Fruit fly (Drosophila melanogaster): ENCODE measurements around the gene CG32137.

The CG32137 gene

DNA sequence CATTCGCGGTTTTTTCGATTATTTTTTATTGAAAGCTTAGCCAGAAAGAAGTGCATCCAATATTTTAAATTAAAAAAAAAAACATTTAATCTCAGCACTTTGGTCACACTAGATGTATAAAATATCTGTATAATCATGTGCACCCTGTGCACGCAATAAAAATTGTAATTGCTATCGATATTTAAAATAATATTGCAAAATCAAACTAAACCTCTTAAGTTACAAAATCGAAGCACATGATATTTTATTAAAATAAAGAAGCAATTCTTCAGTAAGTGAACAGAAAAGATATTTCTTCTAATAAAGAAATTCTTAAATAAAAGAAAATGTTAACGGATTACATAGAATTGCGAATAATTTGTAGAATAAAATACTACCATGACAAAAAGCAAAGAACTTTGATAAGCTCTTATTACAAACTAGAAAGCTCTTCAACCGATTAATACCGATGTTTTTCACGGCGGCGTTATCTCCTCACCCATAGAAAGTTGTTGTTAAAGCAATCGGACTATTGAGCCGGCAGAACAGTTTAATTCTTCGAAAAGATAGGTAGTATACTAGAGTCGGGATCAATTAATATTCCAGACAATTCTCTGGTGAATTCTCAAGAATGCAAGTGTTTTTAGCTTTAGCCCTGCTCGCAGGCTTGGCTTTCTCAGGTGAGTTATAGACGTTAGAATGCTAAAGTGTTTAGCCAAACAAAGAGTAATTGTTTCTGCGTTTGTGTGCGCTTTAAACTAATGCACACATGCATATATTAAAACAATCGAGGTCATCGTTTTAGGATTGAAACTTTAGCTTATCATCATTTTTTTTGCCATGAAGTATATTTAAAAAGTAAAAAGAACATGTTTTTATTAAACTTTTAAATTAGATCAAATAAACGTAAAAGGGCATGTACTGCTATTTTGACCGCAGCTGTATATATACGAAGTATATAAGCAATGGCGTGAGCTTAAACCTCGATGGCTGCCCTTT, 55.0 kb downstream of the CG32137 start, which contains the start of gene CtsK1:
Gene CtsK1, plus strand, starts transcription at position 490 of the 978 bp plus-strand sequence.
- TF ChIP-seq Mnt (GFP tag; optimal IDR thresholded peaks at IDR 0.05) (no peak), CG12768 (GFP tag; optimal IDR thresholded peaks at IDR 0.05) (peak; percentile 63), cic (GFP tag; optimal IDR thresholded peaks at IDR 0.05) (no peak), bab1 (GFP tag; optimal IDR thresholded peaks at IDR 0.05) (peak; percentile 88), CG5204 (GFP tag; optimal IDR thresholded peaks at IDR 0.05) (no peak), CG11617 (GFP tag; optimal IDR thresholded peaks at IDR 0.05) (peak; percentile 30), kay (GFP tag; ENCODE audit: borderline replicate concordance) (no peak), Clk (GFP tag; optimal IDR thresholded peaks at IDR 0.05) (no peak), CG14711 (tag; optimal IDR thresholded peaks at IDR 0.05) (peak; percentile 63), CG7101 (tag; optimal IDR thresholded peaks at IDR 0.05) (peak; percentile 83), CG33017 (tag; optimal IDR thresholded peaks at IDR 0.05) (peak; percentile 86), CG7045 (GFP tag; optimal IDR thresholded peaks at IDR 0.05) (peak; percentile 25), tj (GFP tag; optimal IDR thresholded peaks at IDR 0.05) (peak; percentile 3), ovo (GFP tag; optimal IDR thresholded peaks at IDR 0.05) (peak; percentile 63), cnc (optimal IDR thresholded peaks at IDR 0.05) (no peak), pad (GFP tag; optimal IDR thresholded peaks at IDR 0.05) (peak; percentile 22), Hr96 (GFP tag; optimal IDR thresholded peaks at IDR 0.05) (no peak), Crg-1 (GFP tag; optimal IDR thresholded peaks at IDR 0.05) (no peak)

DNA sequence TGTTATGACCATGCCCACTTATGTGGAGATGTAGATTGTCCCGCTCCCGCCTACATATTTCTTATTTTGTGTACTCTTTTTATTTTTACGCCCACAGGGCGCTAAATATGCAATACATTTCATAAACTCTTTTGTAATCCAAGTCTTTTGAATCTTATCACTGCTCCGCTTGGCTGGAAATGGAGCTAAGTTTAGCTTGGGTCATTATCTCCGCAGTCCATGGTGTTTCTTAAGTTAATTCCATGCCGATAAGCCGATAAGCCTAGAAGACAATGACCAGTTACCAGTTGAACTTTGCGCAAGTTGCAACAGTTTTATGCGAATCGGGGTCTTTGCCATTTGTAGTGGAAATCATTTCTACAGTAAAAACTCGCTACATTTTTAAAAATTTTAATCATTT, 57.4 kb downstream of the CG32137 start:
- TF ChIP-seq CG12768 (GFP tag; optimal IDR thresholded peaks at IDR 0.05) (no peak), CG33017 (tag; optimal IDR thresholded peaks at IDR 0.05) (no peak)

DNA sequence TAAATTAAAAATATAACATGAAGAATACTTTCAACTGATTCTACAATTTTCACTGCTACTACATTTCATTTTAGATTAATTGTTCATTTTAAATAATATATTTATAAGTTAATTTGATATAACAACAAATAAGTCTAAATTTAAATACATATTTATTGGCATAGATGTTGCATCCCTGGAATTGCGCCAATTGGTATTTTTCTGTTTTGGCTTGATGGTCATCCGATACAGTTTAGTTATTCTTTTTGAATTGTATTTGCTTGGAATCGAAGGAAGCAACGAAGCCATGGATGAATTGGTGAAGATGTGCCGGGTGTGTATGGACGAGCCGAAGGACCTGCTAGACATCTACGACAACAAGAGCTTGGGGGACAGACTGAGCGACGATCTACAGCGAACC, 57.9 kb downstream of the CG32137 start, which contains the start of gene CG17361:
Gene CG17361, plus strand, starts transcription at position 200 of the 400 bp plus-strand sequence.
- TF ChIP-seq Clk (GFP tag; optimal IDR thresholded peaks at IDR 0.05), result no peak
- TF ChIP-seq toe (GFP tag; optimal IDR thresholded peaks at IDR 0.05), result no peak
- no peak for TF ChIP-seq CG12768 (GFP tag; optimal IDR thresholded peaks at IDR 0.05)
- TF ChIP-seq CG14711 (tag; optimal IDR thresholded peaks at IDR 0.05), result peak; percentile 37
- TF ChIP-seq pad (GFP tag; optimal IDR thresholded peaks at IDR 0.05), result no peak
- TF ChIP-seq CG7101 (tag; optimal IDR thresholded peaks at IDR 0.05), result peak; percentile 15
- no peak for TF ChIP-seq cnc (optimal IDR thresholded peaks at IDR 0.05)
- TF ChIP-seq Hr96 (GFP tag; optimal IDR thresholded peaks at IDR 0.05), result no peak
- no peak for TF ChIP-seq tj (GFP tag; optimal IDR thresholded peaks at IDR 0.05)

DNA sequence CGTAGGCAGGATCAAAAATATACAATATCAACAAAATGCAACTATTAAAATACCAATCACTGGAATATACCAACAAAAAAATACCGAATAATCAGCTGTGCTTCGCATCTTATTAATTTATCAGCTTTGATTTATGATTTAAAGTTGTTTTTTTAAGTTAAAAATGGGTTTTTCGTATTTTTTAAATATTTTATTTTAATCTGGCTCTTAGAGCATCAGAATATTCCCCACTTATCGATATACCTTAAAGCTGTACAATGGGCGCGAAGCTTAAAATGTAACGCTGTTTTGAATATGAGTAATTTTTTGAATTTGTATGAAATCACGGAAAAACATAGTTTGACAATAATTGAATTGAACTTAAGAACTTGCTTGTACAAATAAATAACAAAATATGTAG, 60.2 kb downstream of the CG32137 start, which contains the start of gene CG17359:
Gene CG17359, minus strand, starts transcription at position 48 of the 400 bp plus-strand sequence.
- TF ChIP-seq Crg-1 (GFP tag; optimal IDR thresholded peaks at IDR 0.05) (no peak), kay (GFP tag; ENCODE audit: borderline replicate concordance) (no peak), bab1 (GFP tag; optimal IDR thresholded peaks at IDR 0.05) (no peak), toe (GFP tag; optimal IDR thresholded peaks at IDR 0.05) (no peak), ovo (GFP tag; optimal IDR thresholded peaks at IDR 0.05) (no peak), pad (GFP tag; optimal IDR thresholded peaks at IDR 0.05) (no peak), CG33017 (tag; optimal IDR thresholded peaks at IDR 0.05) (no peak), CG7045 (GFP tag; optimal IDR thresholded peaks at IDR 0.05) (no peak)

DNA sequence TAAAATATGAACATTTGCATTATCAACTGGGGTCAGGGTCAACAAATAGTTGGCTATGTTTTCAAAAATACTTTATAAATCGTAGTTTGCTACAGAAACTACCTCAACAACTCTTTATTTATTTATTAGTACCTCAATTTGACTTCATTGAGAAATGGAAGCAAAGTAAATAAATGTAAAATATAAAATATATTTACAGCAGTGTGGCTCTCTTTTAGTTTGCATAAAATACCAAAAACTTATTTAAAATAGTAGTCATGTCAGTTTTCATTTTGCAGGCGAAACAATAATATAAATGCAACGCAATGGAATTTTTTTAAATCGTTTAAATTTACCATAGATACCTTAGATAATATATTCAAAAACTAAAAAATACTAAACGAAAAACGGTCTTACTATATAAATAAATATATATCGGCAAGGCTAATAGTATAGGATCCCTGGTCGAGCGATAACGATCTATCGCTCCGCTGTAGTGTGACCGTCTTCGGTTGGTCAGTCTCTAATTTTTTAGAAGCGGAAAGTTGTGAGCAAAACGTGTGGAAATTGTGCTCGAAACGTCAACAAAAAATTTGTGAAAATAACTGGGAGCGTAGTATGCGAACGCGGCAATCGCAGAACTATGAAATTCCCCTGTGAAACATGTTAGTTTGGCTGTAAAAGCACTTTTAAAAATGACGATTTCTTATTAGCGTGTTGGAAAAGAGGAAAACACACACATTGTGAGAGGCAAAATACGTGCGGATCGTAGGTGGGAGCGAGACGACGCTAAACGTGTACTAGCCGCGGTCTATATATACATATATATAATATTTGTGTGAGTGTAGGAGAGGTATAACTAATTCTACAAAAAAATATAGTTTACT, 62.8 kb downstream of the CG32137 start, which contains the start of the genes Nprl3 and upSET:
Gene Nprl3, minus strand, starts transcription at position 223 of the 866 bp plus-strand sequence.
Gene upSET, plus strand, starts transcription at position 470 of the 866 bp plus-strand sequence.
- TF ChIP-seq CG11617 (GFP tag; optimal IDR thresholded peaks at IDR 0.05) (peak; percentile 36), bab1 (GFP tag; optimal IDR thresholded peaks at IDR 0.05) (peak; percentile 7), cnc (optimal IDR thresholded peaks at IDR 0.05) (no peak), Mnt (GFP tag; optimal IDR thresholded peaks at IDR 0.05) (peak; percentile 60), CG7101 (tag; optimal IDR thresholded peaks at IDR 0.05) (peak; percentile 16), CG14711 (tag; optimal IDR thresholded peaks at IDR 0.05) (peak; percentile 33), CG1620 (GFP tag; optimal IDR thresholded peaks at IDR 0.05) (peak; percentile 30), CG12768 (GFP tag; optimal IDR thresholded peaks at IDR 0.05) (peak; percentile 13), Hr96 (GFP tag; optimal IDR thresholded peaks at IDR 0.05) (peak; percentile 49), kay (GFP tag; ENCODE audit: borderline replicate concordance) (no peak)

dm6 chr3L:14002524-14003135, 63.6 kb downstream of the CG32137 start:
- TF ChIP-seq Mnt (GFP tag; optimal IDR thresholded peaks at IDR 0.05), result peak; percentile 80
- peak; percentile 79 for TF ChIP-seq cic (GFP tag; optimal IDR thresholded peaks at IDR 0.05)
- TF ChIP-seq CG7101 (tag; optimal IDR thresholded peaks at IDR 0.05), result peak; percentile 42
- TF ChIP-seq tj (GFP tag; optimal IDR thresholded peaks at IDR 0.05), result peak; percentile 60
- peak; percentile 63 for TF ChIP-seq pad (GFP tag; optimal IDR thresholded peaks at IDR 0.05)
- TF ChIP-seq CG14711 (tag; optimal IDR thresholded peaks at IDR 0.05), result peak; percentile 21
- TF ChIP-seq CG12768 (GFP tag; optimal IDR thresholded peaks at IDR 0.05), result no peak
- TF ChIP-seq CG5204 (GFP tag; optimal IDR thresholded peaks at IDR 0.05), result no peak
- TF ChIP-seq bab1 (GFP tag; optimal IDR thresholded peaks at IDR 0.05), result peak; percentile 28

Measured in whole organism, adult.